Fruit fly (Drosophila melanogaster): ENCODE data around the gene CG11585.

DNA sequence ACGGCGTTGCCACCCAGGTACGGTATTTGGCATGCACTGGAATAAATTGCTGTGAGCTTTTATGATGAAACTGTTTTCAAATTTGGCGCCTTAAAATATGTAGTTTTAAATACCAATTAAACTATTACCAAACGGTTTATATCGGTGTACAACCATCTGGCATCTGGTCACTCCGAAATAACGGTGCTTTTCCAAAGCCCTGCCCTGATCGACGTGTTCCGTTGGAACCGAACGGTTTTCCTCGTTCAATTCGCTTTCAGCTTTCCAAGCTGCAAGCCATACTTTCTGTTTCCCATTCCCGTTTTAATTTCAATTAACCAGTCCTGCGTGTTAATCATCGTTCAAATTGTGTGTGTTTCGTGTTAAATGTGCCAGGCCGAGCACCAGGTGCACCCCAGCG is 3.7 kb downstream of the CG11585 start, which contains the start of gene yl:
- TF ChIP-seq CG8478 (optimal IDR thresholded peaks at IDR 0.05) (no peak), CTCF (optimal IDR thresholded peaks at IDR 0.05) (no peak)
